Worm (Caenorhabditis elegans) whole organism, L1 larva: ENCODE data around the gene Y19D10B.8.

ENCODE experiments used
- C04F5.9 ChIP-seq: sonication (generic microtip); optimal IDR thresholded peaks from 2 replicates; lab custom pipeline; 2016; ENCODE audit warnings: missing genetic modification characterization, missing compliant biosample characterization
- C16A3.4 ChIP-seq: fragments of 150-350 bp; optimal IDR thresholded peaks from 2 replicates; lab custom pipeline; 2014; ENCODE audit warnings: missing biosample characterization, missing genetic modification characterization
- C34B4.2 ChIP-seq: sonication (generic microtip); optimal IDR thresholded peaks from 2 replicates; lab custom pipeline; 2017; ENCODE audit warnings: mild to moderate bottlenecking, missing genetic modification characterization, missing compliant biosample characterization
- aha-1 ChIP-seq: fragments of 150-350 bp; optimal IDR thresholded peaks from 2 replicates; lab custom pipeline; 2014; ENCODE audit warnings: missing biosample characterization, missing genetic modification characterization
- alr-1 ChIP-seq: fragments of 200-800 bp; sonication (Bioruptor generic); optimal IDR thresholded peaks from 2 replicates; lab custom pipeline; 2018; ENCODE audit warnings: borderline replicate concordance, mild to moderate bottlenecking, missing genetic modification characterization, missing compliant biosample characterization
- aly-2 ChIP-seq: fragments of 150-350 bp; optimal IDR thresholded peaks from 2 replicates; lab custom pipeline; 2014; ENCODE audit warnings: missing biosample characterization, missing genetic modification characterization
- ama-1 ChIP-seq: fragments of 150-350 bp; optimal IDR thresholded peaks from 2 replicates; lab custom pipeline; 2014
- blmp-1 ChIP-seq: fragments of 150-350 bp; optimal IDR thresholded peaks from 2 replicates; lab custom pipeline; 2014; ENCODE audit warnings: missing biosample characterization, missing genetic modification characterization
- ceh-63 ChIP-seq: fragments of 200-800 bp; sonication (Bioruptor generic); optimal IDR thresholded peaks from 2 replicates; lab custom pipeline; 2018; ENCODE audit warnings: mild to moderate bottlenecking, missing genetic modification characterization, missing compliant biosample characterization
- ceh-82 ChIP-seq, 3 experiments: fragments of 150-350 bp in 1 of 3; sonication (generic microtip) in 2 of 3; optimal IDR thresholded peaks; 2 replicates each; lab custom pipeline; 2014 to 2017; ENCODE audit warnings: missing biosample characterization in 3 of 3, missing genetic modification characterization in 3 of 3
- ceh-88 ChIP-seq: fragments of 200-800 bp; sonication (Bioruptor generic); IDR thresholded peaks from 2 replicates; pipeline ENCODE4 v1.3.6; 2022; ENCODE audit warnings: missing genetic modification characterization, missing compliant biosample characterization
- efl-1 ChIP-seq, 4 experiments: fragments of 150-350 bp; optimal IDR thresholded peaks in 3 of 4; peaks in 1 of 4; 1 replicate in 1 of 4; 2 replicates in 3 of 4; lab custom pipeline; 2014; ENCODE audit warnings: missing biosample characterization in 2 of 4, missing genetic modification characterization in 2 of 4, missing genetic modification reagents in 2 of 4
- efl-3 ChIP-seq: fragments of 200-800 bp; sonication (Bioruptor generic); optimal IDR thresholded peaks from 2 replicates; lab custom pipeline; 2018; ENCODE audit warnings: mild to moderate bottlenecking, missing genetic modification characterization, missing compliant biosample characterization
- egl-13 ChIP-seq: sonication (generic microtip); optimal IDR thresholded peaks from 2 replicates; lab custom pipeline; 2016; ENCODE audit warnings: missing genotype, missing genetic modification reagents, missing genetic modification characterization, missing compliant biosample characterization
- elt-2 ChIP-seq: sonication (generic microtip); optimal IDR thresholded peaks from 2 replicates; lab custom pipeline; 2016; ENCODE audit warnings: missing genetic modification characterization, mild to moderate bottlenecking, inconsistent platforms, missing compliant biosample characterization, missing genetic modification reagents
- fkh-4 ChIP-seq: sonication (generic microtip); optimal IDR thresholded peaks from 2 replicates; lab custom pipeline; 2016; ENCODE audit warnings: missing compliant biosample characterization, missing genetic modification characterization, borderline replicate concordance
- fkh-8 ChIP-seq: sonication (generic microtip); optimal IDR thresholded peaks from 2 replicates; lab custom pipeline; 2016; ENCODE audit warnings: mild to moderate bottlenecking, missing genetic modification characterization, missing compliant biosample characterization
- hlh-17 ChIP-seq: fragments of 200-800 bp; sonication (Bioruptor generic); optimal IDR thresholded peaks from 2 replicates; lab custom pipeline; 2018; ENCODE audit warnings: missing genetic modification characterization, mild to moderate bottlenecking, missing compliant biosample characterization, moderate library complexity, borderline replicate concordance
- hlh-4 ChIP-seq: sonication (generic microtip); optimal IDR thresholded peaks from 2 replicates; lab custom pipeline; 2016; ENCODE audit warnings: mild to moderate bottlenecking, missing genetic modification characterization, missing compliant biosample characterization
- hpl-2 ChIP-seq: fragments of 150-350 bp; optimal IDR thresholded peaks from 2 replicates; lab custom pipeline; 2014; ENCODE audit warnings: missing biosample characterization, missing genetic modification reagents, missing genetic modification characterization
- irx-1 ChIP-seq: sonication (generic microtip); optimal IDR thresholded peaks from 2 replicates; lab custom pipeline; 2016; ENCODE audit warnings: missing genetic modification characterization, missing compliant biosample characterization
- lin-13 ChIP-seq: fragments of 150-350 bp; optimal IDR thresholded peaks from 2 replicates; lab custom pipeline; 2014; ENCODE audit warnings: missing biosample characterization, missing genetic modification reagents, missing genetic modification characterization
- lin-14 ChIP-seq: fragments of 200-800 bp; sonication (Bioruptor generic); optimal IDR thresholded peaks from 2 replicates; lab custom pipeline; 2018; ENCODE audit warnings: mild to moderate bottlenecking, missing genetic modification characterization, moderate library complexity, missing compliant biosample characterization
- lin-15B ChIP-seq: fragments of 150-350 bp; sonication (generic microtip); optimal IDR thresholded peaks from 3 replicates; lab custom pipeline; 2014; ENCODE audit warnings: missing biosample characterization, missing genetic modification characterization
- lin-35 ChIP-seq, 2 experiments: fragments of 150-350 bp; optimal IDR thresholded peaks; 2 replicates each; lab custom pipeline; 2014; ENCODE audit warnings: missing biosample characterization in 2 of 2, missing genetic modification characterization in 2 of 2, missing genetic modification reagents in 2 of 2
- lin-39 ChIP-seq: fragments of 150-350 bp; optimal IDR thresholded peaks from 2 replicates; lab custom pipeline; 2014; ENCODE audit warnings: missing biosample characterization, missing genetic modification reagents, missing genetic modification characterization
- mab-9 ChIP-seq: fragments of 200-800 bp; sonication (Bioruptor generic); IDR thresholded peaks from 2 replicates; pipeline ENCODE4 v1.3.6; 2022; ENCODE audit warnings: missing genetic modification reagents, missing genetic modification characterization, missing compliant biosample characterization
- mdl-1 ChIP-seq, 2 experiments: fragments of 150-350 bp; optimal IDR thresholded peaks; 2 replicates each; lab custom pipeline; 2014 to 2017; ENCODE audit warnings: missing biosample characterization in 2 of 2, missing genetic modification characterization in 2 of 2, inconsistent platforms in 1 of 2
- nhr-11 ChIP-seq: fragments of 150-350 bp; optimal IDR thresholded peaks from 2 replicates; lab custom pipeline; 2014; ENCODE audit warnings: missing biosample characterization, missing genetic modification characterization
- nhr-12 ChIP-seq: sonication (generic microtip); optimal IDR thresholded peaks from 2 replicates; lab custom pipeline; 2017; ENCODE audit warnings: missing biosample characterization, missing genetic modification characterization
- nhr-19 ChIP-seq: fragments of 200-800 bp; sonication (Bioruptor generic); conservative IDR thresholded peaks from 2 replicates; pipeline ENCODE4 v1.3.6; 2022; ENCODE audit warnings: missing genetic modification characterization, missing compliant biosample characterization
- nhr-20 ChIP-seq: sonication (generic microtip); optimal IDR thresholded peaks from 2 replicates; lab custom pipeline; 2016; ENCODE audit warnings: mild to moderate bottlenecking, missing genetic modification characterization, missing compliant biosample characterization
- nhr-28 ChIP-seq: fragments of 150-350 bp; optimal IDR thresholded peaks from 2 replicates; lab custom pipeline; 2014; ENCODE audit warnings: missing biosample characterization, missing genetic modification characterization
- nhr-47 ChIP-seq: sonication (generic microtip); optimal IDR thresholded peaks from 2 replicates; lab custom pipeline; 2016; ENCODE audit warnings: mild to moderate bottlenecking, missing genetic modification characterization, moderate library complexity, missing compliant biosample characterization
- nhr-71 ChIP-seq: sonication (generic microtip); optimal IDR thresholded peaks from 2 replicates; lab custom pipeline; 2016; ENCODE audit warnings: mild to moderate bottlenecking, missing genetic modification characterization, moderate library complexity, missing compliant biosample characterization
- nhr-76 ChIP-seq: sonication (generic microtip); optimal IDR thresholded peaks from 2 replicates; lab custom pipeline; 2017; ENCODE audit warnings: missing biosample characterization, missing genetic modification characterization
- nhr-77 ChIP-seq: fragments of 150-350 bp; optimal IDR thresholded peaks from 2 replicates; lab custom pipeline; 2014; ENCODE audit warnings: missing biosample characterization, missing genetic modification characterization
- nhr-84 ChIP-seq: sonication (generic microtip); optimal IDR thresholded peaks from 2 replicates; lab custom pipeline; 2017; ENCODE audit warnings: missing biosample characterization, missing genetic modification characterization
- nhr-85 ChIP-seq: sonication (generic microtip); peaks from one replicate; lab custom pipeline; 2016; ENCODE audit warnings: missing genetic modification characterization, inconsistent platforms, missing compliant biosample characterization
- nhr-90 ChIP-seq: sonication (generic microtip); optimal IDR thresholded peaks from 2 replicates; lab custom pipeline; 2016; ENCODE audit warnings: mild to moderate bottlenecking, missing genetic modification characterization, missing compliant biosample characterization; ENCODE audit not compliant: poor library complexity
- pax-3 ChIP-seq: fragments of 200-800 bp; sonication (Bioruptor generic); optimal IDR thresholded peaks from 2 replicates; lab custom pipeline; 2018; ENCODE audit warnings: mild to moderate bottlenecking, missing genetic modification characterization, moderate library complexity, missing compliant biosample characterization
- rnt-1 ChIP-seq: sonication (generic microtip); optimal IDR thresholded peaks from 2 replicates; lab custom pipeline; 2016; ENCODE audit warnings: mild to moderate bottlenecking, missing genetic modification characterization, moderate library complexity, missing compliant biosample characterization
- skn-1 ChIP-seq: fragments of 150-350 bp; optimal IDR thresholded peaks from 2 replicates; lab custom pipeline; 2014; ENCODE audit warnings: missing biosample characterization, missing genetic modification characterization
- snpc-4 ChIP-seq: fragments of 150-350 bp; optimal IDR thresholded peaks from 2 replicates; lab custom pipeline; 2014; ENCODE audit warnings: missing biosample characterization, missing genetic modification characterization
- snu-23 ChIP-seq: sonication (generic microtip); optimal IDR thresholded peaks from 2 replicates; lab custom pipeline; 2016; ENCODE audit warnings: missing genetic modification characterization, missing compliant biosample characterization
- sox-4 ChIP-seq: sonication (generic microtip); optimal IDR thresholded peaks from 2 replicates; lab custom pipeline; 2016; ENCODE audit warnings: missing genetic modification characterization, missing compliant biosample characterization
- sptf-1 ChIP-seq: fragments of 150-350 bp; optimal IDR thresholded peaks from 2 replicates; lab custom pipeline; 2014; ENCODE audit warnings: missing biosample characterization, missing genetic modification characterization
- swsn-7 ChIP-seq: sonication (generic microtip); optimal IDR thresholded peaks from 2 replicates; lab custom pipeline; 2016; ENCODE audit warnings: missing genetic modification characterization, missing compliant biosample characterization
- tbx-2 ChIP-seq: sonication (generic microtip); optimal IDR thresholded peaks from 2 replicates; lab custom pipeline; 2016; ENCODE audit warnings: missing genetic modification characterization, missing compliant biosample characterization
- tlp-1 ChIP-seq: fragments of 150-350 bp; optimal IDR thresholded peaks from 2 replicates; lab custom pipeline; 2014; ENCODE audit warnings: missing biosample characterization, missing genetic modification characterization
- unc-30 ChIP-seq: sonication (generic microtip); optimal IDR thresholded peaks from 2 replicates; lab custom pipeline; 2017; ENCODE audit warnings: missing biosample characterization, missing genetic modification characterization
- unc-86 ChIP-seq: sonication (generic microtip); optimal IDR thresholded peaks from 2 replicates; lab custom pipeline; 2016; ENCODE audit warnings: missing genetic modification characterization, missing compliant biosample characterization
- xbp-1 ChIP-seq: sonication (generic microtip); optimal IDR thresholded peaks from 2 replicates; lab custom pipeline; 2016; ENCODE audit warnings: missing genetic modification characterization, missing compliant biosample characterization
- zag-1 ChIP-seq: fragments of 150-350 bp; optimal IDR thresholded peaks from 2 replicates; lab custom pipeline; 2014; ENCODE audit warnings: missing biosample characterization, missing genetic modification characterization

Y19D10B.8 gene

ce11 chrV:2277260-2277659 lies 23.5 kb downstream of the Y19D10B.8 start:
- TF ChIP-seq nhr-85 (tag; lab: Kevin White, UChicago) (peak; percentile 42), sptf-1 (no peak), sox-4 (tag; lab: Kevin White, UChicago) (no peak), hpl-2 (no peak), nhr-28 (tag; lab: Kevin White, UChicago) (no peak), hlh-4 (tag; lab: Kevin White, UChicago) (no peak), ceh-63 (no peak), xbp-1 (tag; lab: Kevin White, UChicago) (no peak), mdl-1 (tag; optimal IDR thresholded peaks at IDR 0.05; lab: Kevin White, UChicago) (no peak), snu-23 (peak; percentile 19), mab-9 (no peak), aly-2 (no peak), lin-35 (GFP tag; optimal IDR thresholded peaks at IDR 0.05; lab: Kevin White, UChicago) (peak in 1 of 2 experiments; percentile 48), swsn-7 (tag; lab: Kevin White, UChicago) (no peak), nhr-11 (tag; lab: Kevin White, UChicago) (no peak), elt-2 (no peak), nhr-90 (no peak), tbx-2 (tag; lab: Kevin White, UChicago) (no peak), efl-1 (optimal IDR thresholded peaks at IDR 0.05; lab: Kevin White, UChicago) (no peak), efl-1 (GFP tag; optimal IDR thresholded peaks at IDR 0.05 in 1 of 2; lab: Kevin White, UChicago) (peak in 1 of 2 experiments; percentile 81), tlp-1 (tag; lab: Kevin White, UChicago) (no peak), lin-13 (peak; percentile 25), alr-1 (tag; lab: Kevin White, UChicago) (no peak), lin-14 (GFP tag; lab: Kevin White, UChicago) (peak; percentile 67), C04F5.9 (tag; lab: Kevin White, UChicago) (no peak), pax-3 (tag; lab: Kevin White, UChicago) (no peak), nhr-84 (no peak), nhr-77 (tag; lab: Kevin White, UChicago) (peak; percentile 50), hlh-17 (GFP tag; lab: Kevin White, UChicago) (no peak), snpc-4 (tag; lab: Kevin White, UChicago) (no peak), irx-1 (tag; lab: Kevin White, UChicago) (no peak), nhr-47 (tag; lab: Kevin White, UChicago) (no peak), fkh-4 (no peak), nhr-20 (peak; percentile 13), zag-1 (no peak), ceh-88 (GFP tag; lab: Robert Waterston, UW) (no peak), rnt-1 (tag; lab: Kevin White, UChicago) (no peak), lin-15B (no peak), fkh-8 (tag; lab: Kevin White, UChicago) (peak; percentile 19), lin-39 (tag; lab: Kevin White, UChicago) (no peak), blmp-1 (tag; lab: Kevin White, UChicago) (no peak), aha-1 (tag; lab: Kevin White, UChicago) (no peak), nhr-12 (tag; lab: Kevin White, UChicago) (no peak), nhr-71 (peak; percentile 21), efl-3 (GFP tag; lab: Kevin White, UChicago) (no peak), ceh-82 (tag; optimal IDR thresholded peaks at IDR 0.05; lab: Kevin White, UChicago) (peak in 1 of 3 experiments; percentile 21), egl-13 (tag; lab: Kevin White, UChicago) (no peak), unc-30 (tag; lab: Kevin White, UChicago) (no peak), nhr-76 (no peak), unc-86 (no peak), ama-1 (lab: Kevin White, UChicago) (no peak), skn-1 (tag; lab: Kevin White, UChicago) (no peak), C34B4.2 (tag; lab: Kevin White, UChicago) (no peak), nhr-19 (no peak), C16A3.4 (tag; lab: Kevin White, UChicago) (no peak)
